Fruit fly (Drosophila melanogaster) whole organism, embryonic: ENCODE data around the gene CG10252.

ENCODE experiments used
- CG11093 ChIP-seq: fragments of 200-800 bp; sonication (Bioruptor generic); IDR thresholded peaks from 3 replicates; pipeline ENCODE4 v1.3.6; 2022; ENCODE audit warnings: missing biosample characterization, missing genetic modification characterization
- CG6765 ChIP-seq: fragments of 200-800 bp; sonication (Bioruptor generic); optimal IDR thresholded peaks from 3 replicates; lab custom pipeline; 2017; ENCODE audit warnings: missing biosample characterization, mild to moderate bottlenecking, missing genetic modification characterization
- Doc3 ChIP-seq: fragments of 200-800 bp; sonication (Bioruptor generic); IDR thresholded peaks from 3 replicates; pipeline ENCODE4 v1.3.6; 2022; ENCODE audit warnings: missing biosample characterization, missing genetic modification characterization; ENCODE audit not compliant: partially characterized antibody
- HLHmδ ChIP-seq: fragments of 200-800 bp; sonication (Bioruptor generic); optimal IDR thresholded peaks from 2 replicates; lab custom pipeline; 2018; ENCODE audit warnings: missing biosample characterization, mild to moderate bottlenecking, missing genetic modification characterization, moderate library complexity
- Hey ChIP-seq: fragments of 200-800 bp; sonication (Bioruptor generic); optimal IDR thresholded peaks from 3 replicates; lab custom pipeline; 2018; ENCODE audit warnings: missing biosample characterization, mild to moderate bottlenecking, missing genetic modification characterization
- Vsx1 ChIP-seq: fragments of 200-800 bp; sonication (Bioruptor generic); optimal IDR thresholded peaks from 2 replicates; lab custom pipeline; 2017; ENCODE audit warnings: missing biosample characterization, mild to moderate bottlenecking, missing genetic modification characterization, missing genetic modification reagents
- psq ChIP-seq: fragments of 200-800 bp; sonication (Bioruptor generic); optimal IDR thresholded peaks from 2 replicates; lab custom pipeline; 2017; ENCODE audit warnings: missing biosample characterization, missing genetic modification characterization

dm6 chr3R:23721525-23721924, 25.5 kb upstream of the CG10252 start, which contains the start of gene CG10232:
- TF ChIP-seq CG6765 (GFP tag; lab: Kevin White, UChicago) (no peak), psq (GFP tag; lab: Kevin White, UChicago) (no peak), HLHmδ (GFP tag; lab: Kevin White, UChicago) (no peak), Hey (tag; lab: Kevin White, UChicago) (no peak), CG11093 (GFP tag; lab: Robert Waterston, UW) (no peak), Vsx1 (GFP tag; lab: Kevin White, UChicago) (no peak), Doc3 (GFP tag; lab: Robert Waterston, UW) (no peak)
